Fruit fly (Drosophila melanogaster): ENCODE measurements around the gene rogdi.

dm6 chr3L:17050661-17051452, 1.5 kb downstream of the rogdi start:
- TF ChIP-seq h (optimal IDR thresholded peaks at IDR 0.05) = no peak
- TF ChIP-seq Myc (optimal IDR thresholded peaks at IDR 0.05) = no peak
- no peak for TF ChIP-seq psq (optimal IDR thresholded peaks at IDR 0.05)
- no peak for TF ChIP-seq ttk (optimal IDR thresholded peaks at IDR 0.05)
- no peak for TF ChIP-seq Sin3A (optimal IDR thresholded peaks at IDR 0.05)
- TF ChIP-seq insv (optimal IDR thresholded peaks at IDR 0.05) = no peak

Measured in Kc167 (cell line).